Fruit fly (Drosophila melanogaster): ENCODE data around the gene Mnr.

DNA sequence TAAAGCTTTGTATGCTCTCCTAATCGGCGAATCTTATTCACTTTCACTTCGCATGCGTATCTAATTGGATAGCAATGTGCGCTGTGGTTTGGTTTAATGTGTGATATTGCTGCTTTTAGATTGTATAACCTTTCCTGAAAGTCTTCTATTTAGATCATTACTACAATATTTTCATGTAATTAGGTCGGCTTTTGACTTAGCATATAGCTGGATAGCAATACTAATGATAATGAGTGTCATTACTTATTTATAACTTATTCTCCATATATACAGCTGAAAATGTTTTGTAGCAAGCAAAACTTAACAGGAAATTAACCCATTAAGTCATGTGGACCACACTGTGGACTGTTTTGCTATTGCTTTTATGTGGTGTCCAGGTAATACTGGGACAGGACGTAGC is 63.4 kb downstream of the Mnr start, which contains the start of gene CG32523:
- no peak for TF ChIP-seq CG8478 (optimal IDR thresholded peaks at IDR 0.05)
- no peak for TF ChIP-seq pan (optimal IDR thresholded peaks at IDR 0.05)
- TF ChIP-seq psq (optimal IDR thresholded peaks at IDR 0.05): no peak
- TF ChIP-seq EcR (GFP tag; optimal IDR thresholded peaks at IDR 0.05): no peak
- TF ChIP-seq usp (GFP tag; optimal IDR thresholded peaks at IDR 0.05): no peak
- no peak for TF ChIP-seq Dll (optimal IDR thresholded peaks at IDR 0.05)

All from whole organism.